Fruit fly (Drosophila melanogaster): ENCODE measurements around the gene p38a.

DNA sequence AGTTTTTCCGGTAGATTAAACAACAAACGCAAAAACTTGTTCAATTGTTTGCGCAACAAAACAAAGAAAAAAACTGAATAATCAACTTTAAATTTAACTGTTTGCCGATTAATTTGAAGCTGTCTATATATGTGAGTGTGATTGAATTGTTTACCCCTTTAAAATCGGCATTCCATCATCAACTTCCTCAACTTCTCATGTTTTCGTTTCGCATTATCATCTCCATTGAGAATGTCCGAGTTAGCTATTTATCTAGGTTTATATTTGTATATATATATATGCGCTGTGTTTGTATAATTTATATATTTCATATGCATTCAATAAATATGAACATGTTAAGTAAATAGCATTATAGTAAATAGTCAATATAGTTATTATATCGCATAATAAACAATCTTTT lies 49.7 kb downstream of the p38a start:
- TF ChIP-seq Myc (optimal IDR thresholded peaks at IDR 0.05) (no peak), sv (GFP tag; optimal IDR thresholded peaks at IDR 0.05) (no peak), sage (GFP tag; optimal IDR thresholded peaks at IDR 0.05) (no peak), pan (optimal IDR thresholded peaks at IDR 0.05) (no peak), br (GFP tag; optimal IDR thresholded peaks at IDR 0.05) (no peak), Hr78 (GFP tag; optimal IDR thresholded peaks at IDR 0.05) (no peak), CG32264 (GFP tag; optimal IDR thresholded peaks at IDR 0.05) (no peak), usp (GFP tag; optimal IDR thresholded peaks at IDR 0.05) (no peak)

All from whole organism, wandering third instar larva.